Fruit fly (Drosophila melanogaster) whole organism, pupa: Measurements from ENCODE around the gene CG31248.

Source experiments
- CG10348 ChIP-seq: fragments of 200-800 bp; sonication (Bioruptor generic); IDR thresholded peaks from 2 replicates; pipeline ENCODE4 v1.3.6; 2022; ENCODE audit warnings: missing biosample characterization, missing genetic modification characterization
- CG12605 ChIP-seq: fragments of 200-800 bp; sonication (Bioruptor generic); IDR thresholded peaks from 2 replicates; pipeline ENCODE4 v1.3.6; 2022; ENCODE audit warnings: missing biosample characterization, missing genetic modification characterization
- CG13204 ChIP-seq: fragments of 200-800 bp; sonication (Bioruptor generic); optimal IDR thresholded peaks from 2 replicates; lab custom pipeline; 2018; ENCODE audit warnings: missing biosample characterization, mild to moderate bottlenecking, missing genetic modification characterization, moderate library complexity
- CG14655 ChIP-seq: fragments of 200-800 bp; sonication (Bioruptor generic); optimal IDR thresholded peaks from 3 replicates; lab custom pipeline; 2017; ENCODE audit warnings: mild to moderate bottlenecking, missing biosample characterization, missing genetic modification reagents, missing genetic modification characterization
- CG15710 ChIP-seq: fragments of 200-800 bp; sonication (Bioruptor generic); optimal IDR thresholded peaks from 2 replicates; lab custom pipeline; 2018; ENCODE audit warnings: missing biosample characterization, mild to moderate bottlenecking, missing genetic modification characterization, moderate library complexity
- CG17806 ChIP-seq: fragments of 200-800 bp; sonication (Bioruptor generic); optimal IDR thresholded peaks from 2 replicates; lab custom pipeline; 2018; ENCODE audit warnings: missing biosample characterization, mild to moderate bottlenecking, missing genetic modification characterization, moderate library complexity
- CG32121 ChIP-seq: fragments of 200-800 bp; sonication (Bioruptor generic); IDR thresholded peaks from 2 replicates; pipeline ENCODE4 v1.3.6; 2022; ENCODE audit warnings: missing biosample characterization, missing genetic modification characterization
- CG34367 ChIP-seq: fragments of 200-800 bp; sonication (Bioruptor generic); optimal IDR thresholded peaks from 2 replicates; lab custom pipeline; 2018; ENCODE audit warnings: missing biosample characterization, mild to moderate bottlenecking, missing genetic modification characterization
- CG4496 ChIP-seq: fragments of 200-800 bp; sonication (Bioruptor generic); IDR thresholded peaks from 3 replicates; pipeline ENCODE4 v1.3.6; 2022; ENCODE audit warnings: missing biosample characterization, missing genetic modification characterization
- CG8159 ChIP-seq: fragments of 200-800 bp; sonication (Bioruptor generic); optimal IDR thresholded peaks from 3 replicates; lab custom pipeline; 2018; ENCODE audit warnings: missing biosample characterization, mild to moderate bottlenecking, missing genetic modification characterization, moderate library complexity
- CG8301 ChIP-seq: fragments of 200-800 bp; sonication (Bioruptor generic); optimal IDR thresholded peaks from 2 replicates; lab custom pipeline; 2018; ENCODE audit warnings: missing biosample characterization, mild to moderate bottlenecking, missing genetic modification characterization
- CG9948 ChIP-seq: fragments of 200-800 bp; sonication (Bioruptor generic); optimal IDR thresholded peaks from 2 replicates; lab custom pipeline; 2018; ENCODE audit warnings: missing biosample characterization, mild to moderate bottlenecking, missing genetic modification characterization, moderate library complexity
- D1 ChIP-seq: fragments of 200-800 bp; sonication (Bioruptor generic); optimal IDR thresholded peaks from 2 replicates; lab custom pipeline; 2018; ENCODE audit warnings: missing biosample characterization, mild to moderate bottlenecking, missing genetic modification characterization, moderate library complexity
- EcR ChIP-seq: fragments of 200-800 bp; sonication (Bioruptor generic); optimal IDR thresholded peaks from 3 replicates; lab custom pipeline; 2019; ENCODE audit warnings: missing biosample characterization, missing genetic modification characterization, mild to moderate bottlenecking, moderate library complexity, missing genetic modification reagents
- Ets98B ChIP-seq: fragments of 200-800 bp; sonication (Bioruptor generic); IDR thresholded peaks from 2 replicates; pipeline ENCODE4 v1.3.6; 2022; ENCODE audit warnings: missing biosample characterization, missing genetic modification characterization
- Pif1A ChIP-seq: fragments of 200-800 bp; sonication (Bioruptor generic); optimal IDR thresholded peaks from 3 replicates; lab custom pipeline; 2016; ENCODE audit warnings: missing biosample characterization, missing genetic modification characterization
- Pif1B ChIP-seq: fragments of 200-800 bp; sonication (Bioruptor generic); optimal IDR thresholded peaks from 3 replicates; lab custom pipeline; 2016; ENCODE audit warnings: missing biosample characterization, missing genetic modification characterization
- Snoo ChIP-seq: fragments of 200-800 bp; sonication (Bioruptor generic); optimal IDR thresholded peaks from 3 replicates; lab custom pipeline; 2017; ENCODE audit warnings: missing biosample characterization, mild to moderate bottlenecking, missing genetic modification characterization, inconsistent platforms
- fd96Ca ChIP-seq: fragments of 200-800 bp; sonication (Bioruptor generic); IDR thresholded peaks from 3 replicates; pipeline ENCODE4 v1.3.6; 2022; ENCODE audit warnings: missing biosample characterization, missing genetic modification characterization
- gl ChIP-seq: fragments of 200-800 bp; sonication (Bioruptor generic); optimal IDR thresholded peaks from 2 replicates; lab custom pipeline; 2018; ENCODE audit warnings: missing biosample characterization, mild to moderate bottlenecking, missing genetic modification characterization
- rn ChIP-seq: fragments of 200-800 bp; sonication (Bioruptor generic); IDR thresholded peaks from 2 replicates; pipeline ENCODE4 v1.3.6; 2022; ENCODE audit warnings: missing biosample characterization, missing genetic modification characterization

Gene CG31248

dm6 chr3R:7104308-7104707 is 24.8 kb upstream of the CG31248 start:
- TF ChIP-seq EcR (GFP tag; lab: Kevin White, UChicago) (peak; percentile 41), Snoo (tag; lab: Kevin White, UChicago) (no peak)

- TF ChIP-seq gl (no peak), CG32121 (GFP tag; lab: Robert Waterston, UW) (no peak), D1 (tag; lab: Kevin White, UChicago) (no peak), fd96Ca (GFP tag; lab: Robert Waterston, UW) (no peak), CG8301 (tag; lab: Kevin White, UChicago) (no peak), CG34367 (tag; lab: Kevin White, UChicago) (no peak), Snoo (tag; lab: Kevin White, UChicago) (no peak)
These were observed 23.5 kb upstream of the CG31248 start for dm6 chr3R:7105503-7106164.

- no peak for TF ChIP-seq Pif1B (GFP tag; lab: Kevin White, UChicago)
- TF ChIP-seq CG8159, result peak; percentile 4
- TF ChIP-seq CG15710 (tag; lab: Kevin White, UChicago), result no peak
- peak; percentile 38 for TF ChIP-seq CG9948
- peak; percentile 99 for TF ChIP-seq EcR (GFP tag; lab: Kevin White, UChicago)
- no peak for TF ChIP-seq CG10348
- no peak for TF ChIP-seq CG12605 (GFP tag; lab: Robert Waterston, UW)
- TF ChIP-seq CG13204 (GFP tag; lab: Kevin White, UChicago), result peak; percentile 34
- no peak for TF ChIP-seq rn (GFP tag; lab: Robert Waterston, UW)
- TF ChIP-seq CG14655 (GFP tag; lab: Kevin White, UChicago), result peak; percentile 7
- TF ChIP-seq CG17806 (tag; lab: Kevin White, UChicago), result no peak
- peak; percentile 10 for TF ChIP-seq D1 (tag; lab: Kevin White, UChicago)
These were observed 21.2 kb upstream of the CG31248 start for dm6 chr3R:7107713-7108588.

dm6 chr3R:7108589-7109312 is 20.4 kb upstream of the CG31248 start:
- TF ChIP-seq CG10348 (no peak), Ets98B (GFP tag; lab: Robert Waterston, UW) (no peak), CG8301 (tag; lab: Kevin White, UChicago) (peak; percentile 98), CG13204 (GFP tag; lab: Kevin White, UChicago) (peak; percentile 71), Pif1A (GFP tag; lab: Kevin White, UChicago) (peak; percentile 94), gl (peak; percentile 68), CG14655 (GFP tag; lab: Kevin White, UChicago) (peak; percentile 98), CG12605 (GFP tag; lab: Robert Waterston, UW) (no peak), rn (GFP tag; lab: Robert Waterston, UW) (no peak), CG34367 (tag; lab: Kevin White, UChicago) (peak; percentile 95), CG9948 (peak; percentile 96), CG8159 (peak; percentile 96), CG4496 (GFP tag; lab: Robert Waterston, UW) (no peak), EcR (GFP tag; lab: Kevin White, UChicago) (no peak), D1 (tag; lab: Kevin White, UChicago) (peak; percentile 95), Snoo (tag; lab: Kevin White, UChicago) (peak; percentile 95), CG17806 (tag; lab: Kevin White, UChicago) (peak; percentile 96), fd96Ca (GFP tag; lab: Robert Waterston, UW) (no peak), Pif1B (GFP tag; lab: Kevin White, UChicago) (peak; percentile 90), CG32121 (GFP tag; lab: Robert Waterston, UW) (no peak), CG15710 (tag; lab: Kevin White, UChicago) (peak; percentile 96)
- TF ChIP-seq, all 21 proteins: peak for 13

- TF ChIP-seq CG8301 (tag; lab: Kevin White, UChicago), result peak; percentile 5
- TF ChIP-seq gl, result no peak
- peak; percentile 82 for TF ChIP-seq EcR (GFP tag; lab: Kevin White, UChicago)
- TF ChIP-seq CG4496 (GFP tag; lab: Robert Waterston, UW), result 0 out of 3 replicates have a peak, but pooled peaks have one; percentile 48
- peak; percentile 76 for TF ChIP-seq CG13204 (GFP tag; lab: Kevin White, UChicago)
- no peak; the same call in 1 of the 2 replicates for TF ChIP-seq Ets98B (GFP tag; lab: Robert Waterston, UW)
- no peak for TF ChIP-seq CG8159
- no peak for TF ChIP-seq rn (GFP tag; lab: Robert Waterston, UW)
- peak; percentile 41 for TF ChIP-seq Snoo (tag; lab: Kevin White, UChicago)
- TF ChIP-seq Pif1B (GFP tag; lab: Kevin White, UChicago), result peak; percentile 23
- TF ChIP-seq, all 21 proteins: peak for 6
These were observed 19.3 kb upstream of the CG31248 start for dm6 chr3R:7109760-7110303.
